Worm (Caenorhabditis elegans) whole organism, late embryonic: Measurements from ENCODE around the gene str-74.

Experiments
- F13H6.1 ChIP-seq: sonication (generic microtip); optimal IDR thresholded peaks from 2 replicates; lab custom pipeline; 2016; ENCODE audit warnings: missing genetic modification characterization, missing compliant biosample characterization
- K09A11.1 ChIP-seq: sonication (generic microtip); optimal IDR thresholded peaks from 2 replicates; lab custom pipeline; 2017; ENCODE audit warnings: antibody characterized with exemption, mild to moderate bottlenecking, missing genetic modification characterization, missing compliant biosample characterization; ENCODE audit not compliant: insufficient read depth
- ahr-1 ChIP-seq: sonication (generic microtip); optimal IDR thresholded peaks from 2 replicates; lab custom pipeline; 2016; ENCODE audit warnings: missing genetic modification characterization, missing compliant biosample characterization
- ama-1 ChIP-seq: fragments of 150-350 bp; optimal IDR thresholded peaks from 2 replicates; lab custom pipeline; 2014
- ceh-14 ChIP-seq: sonication (generic microtip); optimal IDR thresholded peaks from 2 replicates; lab custom pipeline; 2016; ENCODE audit warnings: missing genotype, missing genetic modification characterization, missing compliant biosample characterization
- ceh-18 ChIP-seq: sonication (generic microtip); optimal IDR thresholded peaks from 2 replicates; lab custom pipeline; 2016; ENCODE audit warnings: missing genetic modification characterization, missing compliant biosample characterization
- ceh-19 ChIP-seq: fragments of 200-800 bp; sonication (Bioruptor generic); optimal IDR thresholded peaks from 2 replicates; lab custom pipeline; 2018; ENCODE audit warnings: mild to moderate bottlenecking, missing genetic modification characterization, missing compliant biosample characterization
- ceh-2 ChIP-seq: sonication (generic microtip); optimal IDR thresholded peaks from 2 replicates; lab custom pipeline; 2016; ENCODE audit warnings: missing genotype, missing genetic modification characterization, missing compliant biosample characterization
- ceh-30 ChIP-seq: fragments of 150-350 bp; optimal IDR thresholded peaks from 2 replicates; lab custom pipeline; 2014; ENCODE audit warnings: missing biosample characterization, missing genetic modification characterization
- ceh-48 ChIP-seq: sonication (generic microtip); optimal IDR thresholded peaks from 2 replicates; lab custom pipeline; 2016; ENCODE audit warnings: missing genetic modification characterization, inconsistent platforms, missing compliant biosample characterization
- ceh-9 ChIP-seq: sonication (generic microtip); optimal IDR thresholded peaks from 2 replicates; lab custom pipeline; 2016; ENCODE audit warnings: mild to moderate bottlenecking, missing genetic modification characterization, inconsistent platforms, missing compliant biosample characterization
- elt-2 ChIP-seq: sonication (generic microtip); optimal IDR thresholded peaks from 2 replicates; lab custom pipeline; 2016; ENCODE audit warnings: missing genetic modification reagents, missing genetic modification characterization, missing compliant biosample characterization
- ets-4 ChIP-seq: sonication (generic microtip); optimal IDR thresholded peaks from 2 replicates; lab custom pipeline; 2016; ENCODE audit warnings: missing genetic modification characterization, missing compliant biosample characterization
- hlh-13 ChIP-seq: fragments of 200-800 bp; sonication (Bioruptor generic); optimal IDR thresholded peaks from 2 replicates; lab custom pipeline; 2018; ENCODE audit warnings: mild to moderate bottlenecking, missing genetic modification characterization, missing compliant biosample characterization
- hlh-15 ChIP-seq: sonication (generic microtip); optimal IDR thresholded peaks from 2 replicates; lab custom pipeline; 2016; ENCODE audit warnings: missing genetic modification characterization, missing compliant biosample characterization
- hlh-8 ChIP-seq: sonication (generic microtip); optimal IDR thresholded peaks from 2 replicates; lab custom pipeline; 2016; ENCODE audit warnings: missing genotype, missing genetic modification characterization, missing compliant biosample characterization
- lim-6 ChIP-seq: sonication (generic microtip); optimal IDR thresholded peaks from 2 replicates; lab custom pipeline; 2016; ENCODE audit warnings: missing genetic modification characterization, missing compliant biosample characterization
- nhr-232 ChIP-seq: sonication (generic microtip); optimal IDR thresholded peaks from 2 replicates; lab custom pipeline; 2016; ENCODE audit warnings: missing genetic modification characterization, missing compliant biosample characterization
- odd-2 ChIP-seq: sonication (generic microtip); optimal IDR thresholded peaks from 2 replicates; lab custom pipeline; 2017; ENCODE audit warnings: antibody characterized with exemption, mild to moderate bottlenecking, missing genetic modification characterization, missing compliant biosample characterization
- pag-3 ChIP-seq: sonication (generic microtip); optimal IDR thresholded peaks from 2 replicates; lab custom pipeline; 2016; ENCODE audit warnings: missing compliant biosample characterization, missing genetic modification characterization, borderline replicate concordance
- pax-1 ChIP-seq: fragments of 150-350 bp; optimal IDR thresholded peaks from 2 replicates; lab custom pipeline; 2014; ENCODE audit warnings: missing biosample characterization, missing genetic modification characterization
- pros-1 ChIP-seq: fragments of 150-350 bp; optimal IDR thresholded peaks from 2 replicates; lab custom pipeline; 2014; ENCODE audit warnings: missing biosample characterization, missing genetic modification reagents, missing genetic modification characterization
- ref-2 ChIP-seq: sonication (generic microtip); optimal IDR thresholded peaks from 2 replicates; lab custom pipeline; 2016; ENCODE audit warnings: missing genetic modification characterization, missing compliant biosample characterization
- rnt-1 ChIP-seq: sonication (generic microtip); optimal IDR thresholded peaks from 2 replicates; lab custom pipeline; 2016; ENCODE audit warnings: missing genetic modification characterization, missing compliant biosample characterization
- sox-2 ChIP-seq: fragments of 200-800 bp; sonication (Bioruptor generic); IDR thresholded peaks from 2 replicates; pipeline ENCODE4 v1.3.6; 2022; ENCODE audit warnings: missing genetic modification reagents, missing genetic modification characterization, missing compliant biosample characterization
- tbx-2 ChIP-seq: sonication (generic microtip); optimal IDR thresholded peaks from 2 replicates; lab custom pipeline; 2016; ENCODE audit warnings: missing genetic modification characterization, missing compliant biosample characterization
- tbx-7 ChIP-seq: sonication (generic microtip); optimal IDR thresholded peaks from 2 replicates; lab custom pipeline; 2016; ENCODE audit warnings: missing genotype, missing genetic modification characterization, missing compliant biosample characterization
- unc-3 ChIP-seq, 2 experiments: fragments of 200-800 bp in 1 of 2; sonication (Bioruptor generic) in 1 of 2; sonication (generic microtip) in 1 of 2; conservative IDR thresholded peaks in 1 of 2; optimal IDR thresholded peaks in 1 of 2; 2 replicates each; pipeline versions ENCODE4 v1.3.6 to Lab custom; 2016 to 2022; ENCODE audit warnings: missing compliant biosample characterization in 2 of 2, missing genetic modification characterization in 2 of 2, missing genetic modification reagents in 1 of 2
- unc-86 ChIP-seq: sonication (generic microtip); optimal IDR thresholded peaks from 2 replicates; lab custom pipeline; 2016; ENCODE audit warnings: missing genetic modification characterization, missing compliant biosample characterization

The str-74 gene

ce11 chrX:10219184-10219705, 21.6 kb downstream of the str-74 start:
- no peak for TF ChIP-seq ceh-9
- no peak for TF ChIP-seq unc-3 (GFP tag; conservative IDR thresholded peaks at IDR 0.05; lab: Robert Waterston, UW)
- peak; percentile 61 for TF ChIP-seq unc-3 (tag; optimal IDR thresholded peaks at IDR 0.05; lab: Kevin White, UChicago)

- TF ChIP-seq ama-1 (lab: Kevin White, UChicago) (no peak), lim-6 (tag; lab: Kevin White, UChicago) (no peak)
- TF ChIP-seq, all 69 proteins: peak for 0
These were observed 22.1 kb downstream of the str-74 start, which contains the start of gene F44A6.5 for ce11 chrX:10218779-10219178. Gene F44A6.5 (minus strand): TSS chrX:10218929.

- TF ChIP-seq sox-2 (GFP tag; lab: Robert Waterston, UW), result no peak
- no peak for TF ChIP-seq nhr-232 (tag; lab: Kevin White, UChicago)
- TF ChIP-seq K09A11.1, result no peak
- TF ChIP-seq ceh-9, result no peak
- no peak for TF ChIP-seq rnt-1 (tag; lab: Kevin White, UChicago)
- TF ChIP-seq tbx-7 (tag; lab: Kevin White, UChicago), result no peak
- no peak for TF ChIP-seq ceh-30 (tag; lab: Kevin White, UChicago)
- no peak for TF ChIP-seq hlh-13 (GFP tag; lab: Kevin White, UChicago)
- no peak for TF ChIP-seq ceh-14 (tag; lab: Kevin White, UChicago)
- TF ChIP-seq ceh-18 (tag; lab: Kevin White, UChicago), result no peak
- TF ChIP-seq hlh-8 (tag; lab: Kevin White, UChicago), result no peak
- no peak for TF ChIP-seq ahr-1 (tag; lab: Kevin White, UChicago)
- TF ChIP-seq hlh-15 (tag; lab: Kevin White, UChicago), result no peak
- no peak for TF ChIP-seq ceh-19 (GFP tag; lab: Kevin White, UChicago)
- no peak for TF ChIP-seq F13H6.1 (tag; lab: Kevin White, UChicago)
- TF ChIP-seq pag-3 (tag; lab: Kevin White, UChicago), result no peak
- no peak for TF ChIP-seq unc-86 (tag; lab: Kevin White, UChicago)
These were observed 24.0 kb downstream of the str-74 start for ce11 chrX:10216857-10217256.

ce11 chrX:10216344-10216743, 24.5 kb downstream of the str-74 start:
- peak; percentile 52 for TF ChIP-seq elt-2 (tag; lab: Kevin White, UChicago)
- no peak for TF ChIP-seq pax-1 (tag; lab: Kevin White, UChicago)

ce11 chrX:10215429-10215828, 25.4 kb downstream of the str-74 start, which contains the start of gene F44A6.4:
Gene F44A6.4 (minus strand): TSS chrX:10215495.
- no peak for TF ChIP-seq odd-2 (tag; lab: Kevin White, UChicago)
- TF ChIP-seq ceh-48 (tag; lab: Kevin White, UChicago), result peak; percentile 36
- no peak for TF ChIP-seq nhr-232 (tag; lab: Kevin White, UChicago)

ce11 chrX:10212469-10212868, 28.4 kb downstream of the str-74 start, which contains the start of gene F44A6.3:
Gene F44A6.3 (plus strand): TSS chrX:10212769.
- TF ChIP-seq pros-1, result no peak
- no peak for TF ChIP-seq sox-2 (GFP tag; lab: Robert Waterston, UW)
- no peak for TF ChIP-seq tbx-2 (tag; lab: Kevin White, UChicago)
- no peak for TF ChIP-seq nhr-232 (tag; lab: Kevin White, UChicago)
- TF ChIP-seq ceh-2, result no peak

ce11 chrX:10208481-10208880, 32.4 kb downstream of the str-74 start:
- TF ChIP-seq rnt-1 (tag; lab: Kevin White, UChicago) (no peak), elt-2 (tag; lab: Kevin White, UChicago) (peak; percentile 27)

- TF ChIP-seq ref-2 (tag; lab: Kevin White, UChicago) (peak; percentile 22), ceh-30 (tag; lab: Kevin White, UChicago) (no peak), F13H6.1 (tag; lab: Kevin White, UChicago) (no peak), elt-2 (tag; lab: Kevin White, UChicago) (peak; percentile 8), ets-4 (tag; lab: Kevin White, UChicago) (no peak)
These were observed 34.8 kb downstream of the str-74 start for ce11 chrX:10206008-10206407.
